Fruit fly (Drosophila melanogaster) whole organism, prepupa: ENCODE data around the gene CG45544.

Experiments
- Blimp-1 ChIP-seq: fragments of 200-800 bp; sonication (Bioruptor generic); optimal IDR thresholded peaks from 3 replicates; lab custom pipeline; 2017; ENCODE audit warnings: missing biosample characterization, missing genetic modification characterization, mild to moderate bottlenecking, moderate library complexity, missing genetic modification reagents
- CG10631 ChIP-seq: fragments of 200-800 bp; sonication (Bioruptor generic); optimal IDR thresholded peaks from 2 replicates; lab custom pipeline; 2016; ENCODE audit warnings: missing biosample characterization, missing genetic modification characterization
- CG10669 ChIP-seq: fragments of 200-800 bp; sonication (Bioruptor generic); optimal IDR thresholded peaks from 3 replicates; lab custom pipeline; 2018; ENCODE audit warnings: missing biosample characterization, mild to moderate bottlenecking, missing genetic modification characterization, moderate library complexity
- CG11294 ChIP-seq: fragments of 200-800 bp; sonication (Bioruptor generic); IDR thresholded peaks from 2 replicates; pipeline ENCODE4 v1.3.6; 2022; ENCODE audit warnings: missing biosample characterization, missing genetic modification characterization
- CG11762 ChIP-seq: fragments of 200-800 bp; sonication (Bioruptor generic); optimal IDR thresholded peaks from 3 replicates; lab custom pipeline; 2016; ENCODE audit warnings: missing biosample characterization, missing genetic modification characterization; ENCODE audit not compliant: insufficient read depth
- CG11902 ChIP-seq: fragments of 200-800 bp; sonication (Bioruptor generic); optimal IDR thresholded peaks from 3 replicates; lab custom pipeline; 2016; ENCODE audit warnings: missing biosample characterization, missing genetic modification characterization
- CG15336 ChIP-seq: fragments of 200-800 bp; sonication (Bioruptor generic); IDR thresholded peaks from 2 replicates; pipeline ENCODE4 v1.3.6; 2022; ENCODE audit warnings: missing biosample characterization, missing genetic modification characterization
- CG16779 ChIP-seq: fragments of 200-800 bp; sonication (Bioruptor generic); optimal IDR thresholded peaks from 3 replicates; lab custom pipeline; 2017; ENCODE audit warnings: missing biosample characterization, mild to moderate bottlenecking, missing genetic modification characterization
- CG31627 ChIP-seq: fragments of 200-800 bp; sonication (Bioruptor generic); optimal IDR thresholded peaks from 3 replicates; lab custom pipeline; 2016; ENCODE audit warnings: missing biosample characterization, missing genetic modification characterization
- CG34406 ChIP-seq: fragments of 200-800 bp; sonication (Bioruptor generic); optimal IDR thresholded peaks from 3 replicates; lab custom pipeline; 2016; ENCODE audit warnings: missing biosample characterization, missing genetic modification characterization
- CG3919 ChIP-seq: fragments of 200-800 bp; sonication (Bioruptor generic); optimal IDR thresholded peaks from 3 replicates; lab custom pipeline; 2016; ENCODE audit warnings: missing biosample characterization, missing genetic modification characterization
- CG4318 ChIP-seq: fragments of 200-800 bp; sonication (Bioruptor generic); optimal IDR thresholded peaks from 3 replicates; lab custom pipeline; 2017; ENCODE audit warnings: missing biosample characterization, mild to moderate bottlenecking, missing genetic modification characterization
- CG6276 ChIP-seq: fragments of 200-800 bp; sonication (Bioruptor generic); optimal IDR thresholded peaks from 2 replicates; lab custom pipeline; 2017; ENCODE audit warnings: missing biosample characterization, mild to moderate bottlenecking, missing genetic modification characterization
- CG6792 ChIP-seq: fragments of 200-800 bp; sonication (Bioruptor generic); optimal IDR thresholded peaks from 3 replicates; lab custom pipeline; 2016; ENCODE audit warnings: missing biosample characterization, missing genetic modification characterization
- CG6808 ChIP-seq: fragments of 200-800 bp; sonication (Bioruptor generic); optimal IDR thresholded peaks from 3 replicates; lab custom pipeline; 2017; ENCODE audit warnings: missing biosample characterization, missing genetic modification characterization, mild to moderate bottlenecking, moderate library complexity, missing genetic modification reagents
- CG8319 ChIP-seq: fragments of 200-800 bp; sonication (Bioruptor generic); optimal IDR thresholded peaks from 3 replicates; lab custom pipeline; 2016; ENCODE audit warnings: missing biosample characterization, missing genetic modification characterization
- CG8632 ChIP-seq: fragments of 200-800 bp; sonication (Bioruptor generic); optimal IDR thresholded peaks from 3 replicates; lab custom pipeline; 2016; ENCODE audit warnings: missing biosample characterization, missing genetic modification characterization
- Eip75B ChIP-seq: fragments of 200-800 bp; sonication (Bioruptor generic); optimal IDR thresholded peaks from 3 replicates; lab custom pipeline; 2016; ENCODE audit warnings: missing biosample characterization, missing genetic modification characterization
- Eip78C ChIP-seq: fragments of 200-800 bp; sonication (Bioruptor generic); peaks from one replicate; lab custom pipeline; 2016; ENCODE audit warnings: missing biosample characterization, missing genetic modification characterization
- Eip93F ChIP-seq: fragments of 200-800 bp; sonication (Bioruptor generic); optimal IDR thresholded peaks from 2 replicates; lab custom pipeline; 2016; ENCODE audit warnings: missing biosample characterization, mild to moderate bottlenecking, missing genetic modification characterization
- Ets96B ChIP-seq: fragments of 200-800 bp; optimal IDR thresholded peaks from 2 replicates; lab custom pipeline; 2019; ENCODE audit warnings: missing biosample characterization, mild to moderate bottlenecking, missing genetic modification characterization, moderate library complexity
- Gug ChIP-seq: fragments of 200-800 bp; sonication (Bioruptor generic); IDR thresholded peaks from 2 replicates; pipeline ENCODE4 v1.3.6; 2022; ENCODE audit warnings: missing biosample characterization, missing genetic modification characterization
- Hr38 ChIP-seq: sonication (Bioruptor generic); optimal IDR thresholded peaks from 2 replicates; lab custom pipeline; 2016; ENCODE audit warnings: missing biosample characterization, missing genetic modification characterization
- Hr39 ChIP-seq: fragments of 200-800 bp; sonication (Bioruptor generic); optimal IDR thresholded peaks from 2 replicates; lab custom pipeline; 2016; ENCODE audit warnings: missing biosample characterization, missing genetic modification characterization
- Hr4 ChIP-seq: fragments of 200-800 bp; sonication (Bioruptor generic); optimal IDR thresholded peaks from 3 replicates; lab custom pipeline; 2016; ENCODE audit warnings: missing biosample characterization, missing genetic modification characterization
- Lpt ChIP-seq: fragments of 200-800 bp; sonication (Bioruptor generic); optimal IDR thresholded peaks from 3 replicates; lab custom pipeline; 2016; ENCODE audit warnings: missing biosample characterization, missing genetic modification characterization
- Met ChIP-seq: fragments of 200-800 bp; sonication (Bioruptor generic); optimal IDR thresholded peaks from 3 replicates; lab custom pipeline; 2016; ENCODE audit warnings: missing biosample characterization, missing genetic modification characterization
- OdsH ChIP-seq: fragments of 200-800 bp; sonication (Bioruptor generic); optimal IDR thresholded peaks from 3 replicates; lab custom pipeline; 2016; ENCODE audit warnings: missing biosample characterization, missing genetic modification characterization
- Smox ChIP-seq: fragments of 200-800 bp; sonication (Bioruptor generic); optimal IDR thresholded peaks from 3 replicates; lab custom pipeline; 2016; ENCODE audit warnings: missing biosample characterization, missing genetic modification characterization
- Sox14 ChIP-seq: fragments of 200-800 bp; sonication (Bioruptor generic); optimal IDR thresholded peaks from 3 replicates; lab custom pipeline; 2016; ENCODE audit warnings: missing biosample characterization, missing genetic modification characterization
- acj6 ChIP-seq: fragments of 200-800 bp; sonication (Bioruptor generic); optimal IDR thresholded peaks from 3 replicates; lab custom pipeline; 2016; ENCODE audit warnings: missing biosample characterization, missing genetic modification characterization
- dac ChIP-seq: fragments of 200-800 bp; sonication (Bioruptor generic); optimal IDR thresholded peaks from 2 replicates; lab custom pipeline; 2017; ENCODE audit warnings: missing biosample characterization, mild to moderate bottlenecking, missing genetic modification characterization
- dsx ChIP-seq: fragments of 200-800 bp; optimal IDR thresholded peaks from 3 replicates; lab custom pipeline; 2019; ENCODE audit warnings: missing biosample characterization, mild to moderate bottlenecking, missing genetic modification characterization, moderate library complexity; ENCODE audit not compliant: poor library complexity, severe bottlenecking
- esn ChIP-seq: fragments of 200-800 bp; sonication (Bioruptor generic); optimal IDR thresholded peaks from 2 replicates; lab custom pipeline; 2016; ENCODE audit warnings: missing biosample characterization, mild to moderate bottlenecking, missing genetic modification characterization, moderate library complexity
- fd59A ChIP-seq: fragments of 200-800 bp; sonication (Bioruptor generic); optimal IDR thresholded peaks from 2 replicates; lab custom pipeline; 2017; ENCODE audit warnings: missing biosample characterization, mild to moderate bottlenecking, missing genetic modification characterization, missing genetic modification reagents
- fd85E ChIP-seq: fragments of 200-800 bp; sonication (Bioruptor generic); optimal IDR thresholded peaks from 3 replicates; lab custom pipeline; 2016; ENCODE audit warnings: missing biosample characterization, missing genetic modification characterization
- fkh ChIP-seq: fragments of 200-800 bp; sonication (Bioruptor generic); optimal IDR thresholded peaks from 3 replicates; lab custom pipeline; 2017; ENCODE audit warnings: missing biosample characterization, mild to moderate bottlenecking, missing genetic modification characterization, moderate library complexity
- lz ChIP-seq: fragments of 200-800 bp; sonication (Bioruptor generic); optimal IDR thresholded peaks from 3 replicates; lab custom pipeline; 2016; ENCODE audit warnings: missing biosample characterization, missing genetic modification characterization
- net ChIP-seq: fragments of 200-800 bp; sonication (Bioruptor generic); optimal IDR thresholded peaks from 3 replicates; lab custom pipeline; 2016; ENCODE audit warnings: missing biosample characterization, missing genetic modification characterization
- pdm3 ChIP-seq: fragments of 200-800 bp; sonication (Bioruptor generic); optimal IDR thresholded peaks from 3 replicates; lab custom pipeline; 2016; ENCODE audit warnings: missing biosample characterization, missing genetic modification characterization
- salr ChIP-seq, 2 experiments: fragments of 200-800 bp; sonication (Bioruptor generic); optimal IDR thresholded peaks; 3 replicates each; lab custom pipeline; 2016 to 2018; ENCODE audit warnings: missing biosample characterization in 2 of 2, missing genetic modification characterization in 2 of 2, mild to moderate bottlenecking in 1 of 2
- spab ChIP-seq: fragments of 200-800 bp; sonication (Bioruptor generic); optimal IDR thresholded peaks from 2 replicates; lab custom pipeline; 2017; ENCODE audit warnings: missing biosample characterization, mild to moderate bottlenecking, missing genetic modification characterization, missing genetic modification reagents
- ss ChIP-seq, 2 experiments: fragments of 200-800 bp; sonication (Bioruptor generic); optimal IDR thresholded peaks; 2 replicates in 1 of 2; 3 replicates in 1 of 2; lab custom pipeline; 2017 to 2018; ENCODE audit warnings: mild to moderate bottlenecking in 2 of 2, missing biosample characterization in 2 of 2, missing genetic modification characterization in 2 of 2, moderate library complexity in 1 of 2
- svp ChIP-seq: fragments of 200-800 bp; sonication (Bioruptor generic); peaks from one replicate; lab custom pipeline; 2016; ENCODE audit warnings: missing biosample characterization, missing genetic modification characterization
- topi ChIP-seq: fragments of 200-800 bp; sonication (Bioruptor generic); optimal IDR thresholded peaks from 3 replicates; lab custom pipeline; 2016; ENCODE audit warnings: missing biosample characterization, missing genetic modification characterization
- vri ChIP-seq: fragments of 200-800 bp; sonication (Bioruptor generic); optimal IDR thresholded peaks from 3 replicates; lab custom pipeline; 2016; ENCODE audit warnings: missing biosample characterization, mild to moderate bottlenecking, missing genetic modification characterization

Gene CG45544

DNA sequence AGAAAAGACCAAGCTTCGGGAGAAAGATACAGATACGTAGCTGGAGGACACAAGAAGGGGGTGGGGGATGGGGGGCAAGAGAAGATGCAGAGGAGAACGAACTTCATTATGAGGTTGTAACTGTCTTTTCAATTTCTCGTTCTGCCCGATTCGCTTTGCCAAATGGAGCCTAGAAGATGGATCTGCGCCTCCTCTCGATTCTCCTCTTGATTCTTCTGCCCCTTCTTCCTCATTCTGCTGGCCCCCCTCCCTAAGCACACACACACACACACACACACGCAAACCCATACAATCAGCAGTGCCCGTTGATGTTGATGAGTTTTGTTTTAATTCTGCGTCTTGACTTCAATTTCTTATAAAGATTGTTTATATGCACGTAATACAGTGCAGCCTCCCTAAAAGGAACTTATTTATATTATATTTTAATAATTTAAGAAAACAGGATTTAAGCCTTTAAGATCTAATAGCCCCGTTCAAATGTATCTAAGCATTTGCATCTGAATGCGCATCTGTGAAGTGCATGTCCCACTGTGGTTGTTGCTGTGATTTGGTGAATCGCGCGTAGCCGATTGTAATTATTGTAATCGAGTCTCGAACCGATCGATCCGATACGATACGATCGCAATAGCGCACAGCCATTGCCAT is 49.2 kb upstream of the CG45544 start (continued):
- TF ChIP-seq Met (GFP tag; lab: Kevin White, UChicago) (peak; percentile 86), dsx (GFP tag; lab: Kevin White, UChicago) (peak; percentile 91), Hr4 (GFP tag; lab: Kevin White, UChicago) (peak; percentile 87), Ets96B (peak; percentile 94), CG11762 (GFP tag; lab: Kevin White, UChicago) (peak; percentile 72), Blimp-1 (GFP tag; lab: Kevin White, UChicago) (peak; percentile 67), CG34406 (GFP tag; lab: Kevin White, UChicago) (peak; percentile 90), Eip75B (GFP tag; lab: Kevin White, UChicago) (peak; percentile 77), CG10631 (GFP tag; lab: Kevin White, UChicago) (peak; percentile 90), CG4318 (GFP tag; lab: Kevin White, UChicago) (peak; percentile 83), CG31627 (GFP tag; lab: Kevin White, UChicago) (peak; percentile 76), CG10669 (GFP tag; lab: Kevin White, UChicago) (peak; percentile 94), svp (peak; percentile 97), vri (GFP tag; lab: Kevin White, UChicago) (peak; percentile 72)

DNA sequence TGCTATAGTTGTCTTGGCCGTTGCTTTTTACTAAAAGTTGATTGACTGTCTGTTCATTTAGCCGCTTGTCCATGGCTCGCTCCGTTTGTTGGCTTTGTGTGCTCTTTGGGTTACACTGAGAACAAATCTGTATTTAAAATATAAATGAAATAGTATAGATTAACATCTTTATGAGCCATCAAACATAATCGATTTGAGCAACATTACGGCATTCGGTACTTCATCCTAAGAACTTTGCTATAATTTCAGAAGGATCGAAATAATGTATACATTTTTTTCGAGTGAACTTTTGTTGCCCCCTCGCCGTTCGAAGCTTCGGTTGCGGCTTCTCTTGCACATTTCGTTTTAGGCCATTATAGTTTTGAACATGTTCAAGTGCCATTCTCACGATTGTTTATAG is 48.3 kb upstream of the CG45544 start:
- TF ChIP-seq salr (GFP tag; optimal IDR thresholded peaks at IDR 0.05; lab: Kevin White, UChicago) (peak; percentile 62 to 75), spab (GFP tag; lab: Kevin White, UChicago) (peak; percentile 73), pdm3 (GFP tag; lab: Kevin White, UChicago) (peak; percentile 81), dsx (GFP tag; lab: Kevin White, UChicago) (peak; percentile 82), topi (GFP tag; lab: Kevin White, UChicago) (peak; percentile 69), Eip93F (GFP tag; lab: Kevin White, UChicago) (no peak), CG11294 (GFP tag; lab: Robert Waterston, UW) (peak; percentile 77), OdsH (peak; percentile 80), ss (GFP tag; optimal IDR thresholded peaks at IDR 0.05; lab: Kevin White, UChicago) (peak; percentile 48 to 71), lz (peak; percentile 61), CG6276 (peak; percentile 88), vri (GFP tag; lab: Kevin White, UChicago) (peak; percentile 22), CG8632 (GFP tag; lab: Kevin White, UChicago) (peak; percentile 58), svp (peak; percentile 73), Sox14 (peak; percentile 83), CG10669 (GFP tag; lab: Kevin White, UChicago) (peak; percentile 73), CG16779 (tag; lab: Kevin White, UChicago) (peak; percentile 64), acj6 (peak; percentile 74), Ets96B (peak; percentile 84), fd59A (GFP tag; lab: Kevin White, UChicago) (peak; percentile 76), Hr39 (GFP tag; lab: Kevin White, UChicago) (peak; percentile 41), Smox (GFP tag; lab: Kevin White, UChicago) (peak; percentile 43), CG11762 (GFP tag; lab: Kevin White, UChicago) (peak; percentile 53), CG31627 (GFP tag; lab: Kevin White, UChicago) (peak; percentile 32), CG34406 (GFP tag; lab: Kevin White, UChicago) (peak; percentile 50), Eip78C (GFP tag; lab: Kevin White, UChicago) (peak; percentile 91), Blimp-1 (GFP tag; lab: Kevin White, UChicago) (no peak), CG6808 (GFP tag; lab: Kevin White, UChicago) (peak; percentile 73), CG6792 (GFP tag; lab: Kevin White, UChicago) (peak; percentile 48), fd85E (GFP tag; lab: Kevin White, UChicago) (no peak), Lpt (GFP tag; lab: Kevin White, UChicago) (peak; percentile 77), CG15336 (GFP tag; lab: Robert Waterston, UW) (peak; percentile 96), CG3919 (GFP tag; lab: Kevin White, UChicago) (peak; percentile 79), Gug (GFP tag; lab: Robert Waterston, UW) (peak; percentile 80), CG4318 (GFP tag; lab: Kevin White, UChicago) (peak; percentile 89), Hr38 (GFP tag; lab: Kevin White, UChicago) (no peak), CG11902 (peak; percentile 5), fkh (GFP tag; lab: Kevin White, UChicago) (no peak), CG10631 (GFP tag; lab: Kevin White, UChicago) (peak; percentile 86), CG8319 (GFP tag; lab: Kevin White, UChicago) (no peak), esn (peak; percentile 72), dac (peak; percentile 88), net (peak; percentile 70)
